Worm (Caenorhabditis elegans) whole organism, midembryonic: ENCODE results near the gene F23D12.1.

Experiments
- T22C8.4 ChIP-seq: fragments of 200-800 bp; sonication (Bioruptor generic); IDR thresholded peaks from 2 replicates; pipeline ENCODE4 v1.3.6; 2022; ENCODE audit warnings: missing genetic modification characterization, missing compliant biosample characterization
- cog-1 ChIP-seq: sonication (generic microtip); optimal IDR thresholded peaks from 2 replicates; lab custom pipeline; 2016; ENCODE audit warnings: missing genetic modification characterization, missing compliant biosample characterization
- flt-1 ChIP-seq: fragments of 200-800 bp; sonication (Bioruptor generic); IDR thresholded peaks from 2 replicates; pipeline ENCODE4 v1.3.6; 2022; ENCODE audit warnings: missing genetic modification characterization, missing compliant biosample characterization
- klf-2 ChIP-seq: fragments of 200-800 bp; sonication (Bioruptor generic); conservative IDR thresholded peaks from 2 replicates; pipeline ENCODE4 v1.3.6; 2022; ENCODE audit warnings: missing genetic modification reagents, missing genetic modification characterization, missing compliant biosample characterization
- med-1 ChIP-seq: sonication (generic microtip); optimal IDR thresholded peaks from 2 replicates; lab custom pipeline; 2017; ENCODE audit warnings: missing genetic modification characterization, mild to moderate bottlenecking, missing compliant biosample characterization, antibody characterized with exemption, missing genetic modification reagents; ENCODE audit not compliant: insufficient read depth
- ref-1 ChIP-seq: fragments of 200-800 bp; sonication (Bioruptor generic); conservative IDR thresholded peaks from 2 replicates; pipeline ENCODE4 v1.3.6; 2022; ENCODE audit warnings: missing genetic modification reagents, missing genetic modification characterization, missing compliant biosample characterization
- tab-1 ChIP-seq: fragments of 200-800 bp; sonication (Bioruptor generic); IDR thresholded peaks from 2 replicates; pipeline ENCODE4 v1.3.6; 2022; ENCODE audit warnings: missing genetic modification characterization, missing compliant biosample characterization
- ztf-23 ChIP-seq: fragments of 200-800 bp; sonication (Bioruptor generic); IDR thresholded peaks from 2 replicates; pipeline ENCODE4 v1.3.6; 2022; ENCODE audit warnings: missing genetic modification reagents, missing genetic modification characterization, missing compliant biosample characterization
- ztf-29 ChIP-seq: fragments of 200-800 bp; sonication (Bioruptor generic); IDR thresholded peaks from 2 replicates; pipeline ENCODE4 v1.3.6; 2022; ENCODE audit warnings: missing genetic modification reagents, missing genetic modification characterization, missing compliant biosample characterization

DNA sequence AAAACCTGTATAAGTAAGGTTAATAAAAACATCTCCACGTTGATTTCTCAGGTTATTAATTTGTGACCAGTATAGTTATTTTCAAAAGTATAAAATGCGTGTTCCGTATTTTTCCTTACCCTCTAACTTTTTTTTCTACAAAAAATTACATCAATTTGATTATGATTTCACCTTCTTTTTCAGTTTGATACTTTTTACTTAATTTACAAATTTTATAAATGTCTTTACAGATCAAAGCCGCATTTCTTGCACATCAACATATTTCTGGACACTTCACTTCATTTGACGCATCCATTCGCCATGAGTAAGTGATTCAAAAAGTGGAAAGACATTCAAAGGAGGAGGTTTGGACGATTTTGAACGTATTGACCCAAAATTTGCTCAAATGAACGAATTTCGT, 32.5 kb upstream of the F23D12.1 start, which contains the start of gene Y66C5A.2:
- TF ChIP-seq ztf-23, result no peak
- no peak for TF ChIP-seq tab-1 (GFP tag; lab: Robert Waterston, UW)
- no peak for TF ChIP-seq klf-2 (GFP tag; lab: Robert Waterston, UW)
- no peak for TF ChIP-seq flt-1 (GFP tag; lab: Robert Waterston, UW)
- no peak for TF ChIP-seq ztf-29 (GFP tag; lab: Robert Waterston, UW)
- TF ChIP-seq T22C8.4 (GFP tag; lab: Robert Waterston, UW), result no peak
- TF ChIP-seq ref-1, result no peak
- TF ChIP-seq cog-1, result no peak
- no peak for TF ChIP-seq med-1 (GFP tag; lab: Kevin White, UChicago)
